Worm (Caenorhabditis elegans) whole organism, L3 larva: ENCODE results near the gene swt-5.

Experiments
- R02D3.7 ChIP-seq: fragments of 150-350 bp; optimal IDR thresholded peaks from 2 replicates; lab custom pipeline; 2014; ENCODE audit warnings: missing biosample characterization, missing genetic modification characterization
- egl-27 ChIP-seq: sonication (generic microtip); optimal IDR thresholded peaks from 4 replicates; lab custom pipeline; 2017; ENCODE audit warnings: missing biosample characterization, missing genetic modification reagents, missing genetic modification characterization
- elt-3 ChIP-seq, 3 experiments: fragments of 150-350 bp in 1 of 3; sonication (generic microtip) in 2 of 3; optimal IDR thresholded peaks; 2 replicates in 2 of 3; 4 replicates in 1 of 3; lab custom pipeline; 2014 to 2017; ENCODE audit warnings: missing biosample characterization in 3 of 3, missing genetic modification characterization in 3 of 3
- fkh-10 ChIP-seq: sonication (generic microtip); optimal IDR thresholded peaks from 2 replicates; lab custom pipeline; 2017; ENCODE audit warnings: missing biosample characterization, missing genetic modification reagents, missing genetic modification characterization
- lin-39 ChIP-seq: fragments of 150-350 bp; optimal IDR thresholded peaks from 2 replicates; lab custom pipeline; 2018; ENCODE audit warnings: missing biosample characterization, missing genetic modification reagents, missing genetic modification characterization
- nfya-1 ChIP-seq: sonication (generic microtip); optimal IDR thresholded peaks from 2 replicates; lab custom pipeline; 2017; ENCODE audit warnings: missing genetic modification characterization, mild to moderate bottlenecking, missing compliant biosample characterization, antibody characterized with exemption, moderate library complexity; ENCODE audit not compliant: insufficient read depth
- nhr-25 ChIP-seq: sonication (generic microtip); optimal IDR thresholded peaks from 2 replicates; lab custom pipeline; 2017; ENCODE audit warnings: missing biosample characterization, missing genetic modification characterization
- nhr-67 ChIP-seq: fragments of 150-350 bp; optimal IDR thresholded peaks from 2 replicates; lab custom pipeline; 2014; ENCODE audit warnings: missing biosample characterization, missing genetic modification characterization

DNA sequence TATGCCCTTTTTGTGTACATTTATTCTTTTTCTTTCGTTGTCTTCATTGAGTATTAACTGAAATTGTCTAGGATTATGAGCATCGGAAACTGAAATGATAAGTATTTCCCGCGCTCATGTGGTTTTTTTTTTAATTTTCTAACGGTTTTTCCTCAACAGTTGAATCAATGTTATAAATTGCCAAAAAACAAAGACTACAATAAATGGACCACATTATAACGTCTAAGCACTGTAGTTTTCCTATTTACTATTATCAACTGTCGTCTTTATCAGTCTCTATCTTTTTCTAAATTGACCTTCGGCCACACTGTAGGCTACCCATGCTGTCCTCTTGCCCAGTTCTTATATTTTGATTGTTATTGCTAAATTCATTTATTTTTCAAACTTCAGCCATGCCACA is 6.5 kb downstream of the swt-5 start, which contains the start of gene acs-14:
- TF ChIP-seq elt-3 (tag; optimal IDR thresholded peaks at IDR 0.05; lab: Kevin White, UChicago) (no peak), nfya-1 (tag; lab: Kevin White, UChicago) (no peak), fkh-10 (GFP tag; lab: Kevin White, UChicago) (no peak), egl-27 (tag; lab: Kevin White, UChicago) (no peak), R02D3.7 (tag; lab: Kevin White, UChicago) (no peak), lin-39 (tag; lab: Kevin White, UChicago) (no peak), nhr-67 (tag; lab: Kevin White, UChicago) (no peak), nhr-25 (tag; lab: Kevin White, UChicago) (no peak)
